Worm (Caenorhabditis elegans): ENCODE measurements around the gene rpoa-12.

rpoa-12 gene

ce11 chrV:14411989-14412388 lies 11.1 kb downstream of the rpoa-12 start:
- TF ChIP-seq unc-62 (GFP tag; optimal IDR thresholded peaks at IDR 0.05) = no peak

ce11 chrV:14409905-14410304 lies 13.2 kb downstream of the rpoa-12 start:
- no peak for TF ChIP-seq unc-62 (GFP tag; optimal IDR thresholded peaks at IDR 0.05)

DNA sequence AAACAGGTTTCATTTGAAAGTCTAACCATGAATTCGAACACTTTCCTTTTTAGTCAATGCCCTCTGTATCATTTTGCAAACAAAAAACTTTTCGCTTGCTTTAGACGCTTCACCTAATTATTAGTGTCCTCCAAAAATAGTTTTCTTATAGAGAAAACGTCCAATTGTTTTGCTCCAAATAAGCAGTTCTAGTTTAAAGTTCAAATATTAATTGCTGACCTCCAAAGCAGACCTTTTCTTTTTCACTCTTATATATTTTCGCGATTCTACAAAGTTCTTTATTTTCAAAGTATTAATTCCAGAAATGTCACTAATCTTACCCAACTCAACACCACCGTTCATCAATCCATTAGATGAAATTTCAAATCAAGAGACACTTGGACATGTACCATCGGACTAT lies 14.3 kb downstream of the rpoa-12 start, which contains the start of gene gnrr-2:
gnrr-2 (plus strand) TSS at position 301 of the 400 bp plus-strand sequence.
- TF ChIP-seq unc-62 (GFP tag; optimal IDR thresholded peaks at IDR 0.05) = no peak

ce11 chrV:14405647-14406046 lies 17.5 kb downstream of the rpoa-12 start:
- TF ChIP-seq unc-62 (GFP tag; optimal IDR thresholded peaks at IDR 0.05) = no peak

DNA sequence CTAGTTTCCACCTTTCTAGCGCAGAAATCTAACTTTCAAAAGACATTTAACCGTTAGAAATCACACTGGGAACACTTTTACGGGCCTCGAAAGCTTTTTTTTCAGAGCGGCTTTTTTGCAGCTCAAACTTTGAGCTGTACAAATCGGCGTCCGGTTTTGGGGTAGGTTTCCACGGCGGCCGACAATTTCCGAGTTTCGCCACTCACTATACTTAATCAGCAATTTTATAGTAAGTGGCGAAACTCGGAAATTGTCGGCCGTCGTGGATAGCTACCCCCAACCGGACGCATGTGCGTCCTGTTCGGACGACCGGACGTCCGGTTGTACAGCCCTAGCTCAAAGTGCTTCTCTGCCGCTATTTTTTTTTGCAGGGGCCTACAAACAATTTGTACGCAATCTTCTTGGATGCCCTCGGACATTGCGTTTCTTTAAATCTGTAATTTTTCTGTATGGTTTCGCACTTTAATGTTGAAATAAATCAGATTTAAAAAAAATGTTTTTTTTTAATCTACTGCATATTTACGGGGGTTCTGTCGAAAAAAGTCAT lies 26.9 kb downstream of the rpoa-12 start:
- no peak for TF ChIP-seq unc-62 (GFP tag; optimal IDR thresholded peaks at IDR 0.05)

- TF ChIP-seq unc-62 (GFP tag; optimal IDR thresholded peaks at IDR 0.05) = no peak
These were observed 28.4 kb downstream of the rpoa-12 start, which contains the start of gene C15H11.13 for ce11 chrV:14394743-14395142. Gene C15H11.13, plus strand, starts transcription at chrV:14395043.

ce11 chrV:14393504-14393903 lies 29.6 kb downstream of the rpoa-12 start, which contains the start of gene C15H11.1:
Gene C15H11.1, plus strand, starts transcription at chrV:14393804.
- no peak for TF ChIP-seq unc-62 (GFP tag; optimal IDR thresholded peaks at IDR 0.05)

DNA sequence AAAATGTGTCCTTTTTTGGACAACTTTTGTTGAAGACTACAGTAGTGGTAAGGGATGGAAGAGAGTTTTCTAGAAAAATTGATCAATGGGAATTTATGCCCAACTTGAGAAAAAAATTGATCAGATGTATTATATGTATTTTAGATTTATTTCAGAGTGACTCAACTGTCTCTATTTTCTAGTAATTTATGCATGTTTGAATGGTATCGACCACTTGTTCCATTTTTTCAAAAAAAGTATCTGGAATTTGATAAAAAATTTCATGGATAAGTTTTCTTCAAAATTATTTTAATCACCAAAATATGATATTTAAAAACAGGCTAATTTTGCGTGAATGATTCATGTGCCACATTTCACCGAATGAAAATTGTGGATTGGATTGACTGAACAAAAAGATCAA lies 31.3 kb downstream of the rpoa-12 start, which contains the start of gene C15H11.10:
C15H11.10 (plus strand) TSS at position 301 of the 400 bp plus-strand sequence.
- TF ChIP-seq unc-62 (GFP tag; optimal IDR thresholded peaks at IDR 0.05) = no peak

DNA sequence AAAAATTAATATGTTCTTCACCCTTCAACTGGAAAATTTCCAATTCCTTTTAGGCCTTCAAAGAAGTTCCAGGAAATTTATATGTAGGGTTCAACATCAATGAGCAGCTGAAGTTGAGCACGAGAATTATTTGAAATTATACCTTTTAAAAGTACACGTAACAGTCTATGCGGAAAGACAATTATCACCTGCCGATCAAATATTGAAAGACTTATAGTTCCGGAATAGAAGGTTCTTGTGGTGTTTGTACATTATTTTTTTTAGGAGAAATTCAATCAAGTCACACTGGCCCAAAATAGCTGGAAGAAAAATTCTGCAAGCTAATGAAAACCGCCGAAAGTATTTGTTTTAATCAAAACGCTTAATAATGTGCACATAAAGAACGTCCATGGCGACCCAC lies 42.9 kb downstream of the rpoa-12 start:
- no peak for TF ChIP-seq unc-62 (GFP tag; optimal IDR thresholded peaks at IDR 0.05)

- no peak for TF ChIP-seq unc-62 (GFP tag; optimal IDR thresholded peaks at IDR 0.05)
These were observed 44.1 kb downstream of the rpoa-12 start, which contains the start of gene npr-43 for ce11 chrV:14378986-14379385. Gene npr-43, minus strand, starts transcription at chrV:14379086.

DNA sequence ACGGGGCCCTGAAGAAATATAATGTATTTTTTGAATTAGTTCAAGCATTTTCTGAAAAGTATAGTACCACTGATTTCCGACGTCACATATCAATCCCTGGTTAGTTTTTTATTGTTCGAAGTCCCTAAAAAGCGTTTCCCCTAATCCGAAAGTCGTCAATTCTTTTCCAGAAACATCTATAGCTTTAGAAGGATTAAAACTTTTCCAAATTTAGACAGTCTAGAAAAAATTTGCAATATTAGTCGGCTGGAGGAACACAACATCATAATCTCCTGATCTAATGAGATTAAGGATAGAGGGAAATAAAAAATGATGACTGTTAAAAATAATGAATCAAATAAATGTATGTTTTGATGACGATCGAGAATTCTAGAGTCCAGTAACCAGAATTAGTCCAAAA lies 45.1 kb downstream of the rpoa-12 start:
- TF ChIP-seq unc-62 (GFP tag; optimal IDR thresholded peaks at IDR 0.05) = no peak

- no peak for TF ChIP-seq unc-62 (GFP tag; optimal IDR thresholded peaks at IDR 0.05)
These were observed 50.3 kb downstream of the rpoa-12 start, which contains the start of gene unc-39 for ce11 chrV:14372774-14373173. Gene unc-39, plus strand, starts transcription at chrV:14373074.

Data from whole organism, dauer.